Worm (Caenorhabditis elegans): ENCODE data around the gene F13H8.12.

Gene F13H8.12

DNA sequence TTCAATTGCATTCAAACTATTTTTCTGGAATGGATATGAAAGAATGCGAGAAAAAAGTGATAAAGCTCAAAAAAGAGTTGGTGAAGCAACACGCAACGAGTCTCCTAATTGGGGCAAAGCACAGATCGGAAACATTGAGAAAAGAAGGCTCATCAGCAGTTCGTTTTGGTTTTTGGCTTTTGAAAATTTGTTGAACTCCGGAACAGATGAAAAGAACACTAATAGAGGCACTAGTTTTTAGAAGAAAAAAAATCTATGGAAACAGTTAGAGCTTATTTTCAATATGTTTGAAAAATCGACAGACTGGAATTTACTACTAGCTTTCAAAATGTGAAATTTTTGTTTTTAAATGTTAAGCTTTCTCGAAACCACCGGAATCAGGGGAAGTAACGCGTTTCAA lies 49.6 kb downstream of the F13H8.12 start:
- TF ChIP-seq ahr-1 (tag; optimal IDR thresholded peaks at IDR 0.05) (no peak), dmd-4 (tag; optimal IDR thresholded peaks at IDR 0.05; ENCODE audit: borderline replicate concordance) (no peak), ceh-19 (GFP tag; optimal IDR thresholded peaks at IDR 0.05) (no peak), nhr-11 (tag; optimal IDR thresholded peaks at IDR 0.05) (no peak)
